Worm (Caenorhabditis elegans) whole organism, L1 larva: ENCODE results near the gene lgc-10.

Source experiments
- C16A3.4 ChIP-seq: fragments of 150-350 bp; optimal IDR thresholded peaks from 2 replicates; lab custom pipeline; 2014; ENCODE audit warnings: missing biosample characterization, missing genetic modification characterization
- aha-1 ChIP-seq: fragments of 150-350 bp; optimal IDR thresholded peaks from 2 replicates; lab custom pipeline; 2014; ENCODE audit warnings: missing biosample characterization, missing genetic modification characterization
- alr-1 ChIP-seq: fragments of 200-800 bp; sonication (Bioruptor generic); optimal IDR thresholded peaks from 2 replicates; lab custom pipeline; 2018; ENCODE audit warnings: borderline replicate concordance, mild to moderate bottlenecking, missing genetic modification characterization, missing compliant biosample characterization
- ama-1 ChIP-seq: fragments of 150-350 bp; optimal IDR thresholded peaks from 2 replicates; lab custom pipeline; 2014
- blmp-1 ChIP-seq: fragments of 150-350 bp; optimal IDR thresholded peaks from 2 replicates; lab custom pipeline; 2014; ENCODE audit warnings: missing biosample characterization, missing genetic modification characterization
- ceh-63 ChIP-seq: fragments of 200-800 bp; sonication (Bioruptor generic); optimal IDR thresholded peaks from 2 replicates; lab custom pipeline; 2018; ENCODE audit warnings: mild to moderate bottlenecking, missing genetic modification characterization, missing compliant biosample characterization
- ceh-8 ChIP-seq: fragments of 200-800 bp; sonication (Bioruptor generic); optimal IDR thresholded peaks from 2 replicates; lab custom pipeline; 2018; ENCODE audit warnings: mild to moderate bottlenecking, missing genetic modification characterization, moderate library complexity, missing compliant biosample characterization
- ces-1 ChIP-seq: fragments of 150-350 bp; optimal IDR thresholded peaks from 2 replicates; lab custom pipeline; 2014; ENCODE audit warnings: missing biosample characterization, missing genetic modification reagents, missing genetic modification characterization
- dpl-1 ChIP-seq, 3 experiments: fragments of 150-350 bp in 2 of 3; sonication (generic microtip) in 1 of 3; optimal IDR thresholded peaks; 2 replicates each; lab custom pipeline; 2014 to 2017; ENCODE audit warnings: missing biosample characterization in 3 of 3, missing genetic modification characterization in 3 of 3, missing genetic modification reagents in 3 of 3
- dsc-1 ChIP-seq: sonication (generic microtip); optimal IDR thresholded peaks from 2 replicates; lab custom pipeline; 2016; ENCODE audit warnings: mild to moderate bottlenecking, missing genetic modification characterization, missing compliant biosample characterization
- efl-1 ChIP-seq, 4 experiments: fragments of 150-350 bp; optimal IDR thresholded peaks in 3 of 4; peaks in 1 of 4; 1 replicate in 1 of 4; 2 replicates in 3 of 4; lab custom pipeline; 2014; ENCODE audit warnings: missing biosample characterization in 2 of 4, missing genetic modification characterization in 2 of 4, missing genetic modification reagents in 2 of 4
- egl-13 ChIP-seq: sonication (generic microtip); optimal IDR thresholded peaks from 2 replicates; lab custom pipeline; 2016; ENCODE audit warnings: missing genotype, missing genetic modification reagents, missing genetic modification characterization, missing compliant biosample characterization
- elt-2 ChIP-seq: sonication (generic microtip); optimal IDR thresholded peaks from 2 replicates; lab custom pipeline; 2016; ENCODE audit warnings: missing genetic modification characterization, mild to moderate bottlenecking, inconsistent platforms, missing compliant biosample characterization, missing genetic modification reagents
- elt-3 ChIP-seq, 6 experiments: fragments of 150-350 bp in 1 of 6; sonication (generic microtip); optimal IDR thresholded peaks; 2 replicates each; lab custom pipeline; 2017 to 2018; ENCODE audit warnings: missing biosample characterization in 6 of 6, missing genetic modification characterization in 6 of 6, inconsistent platforms in 1 of 6
- fkh-10 ChIP-seq: sonication (generic microtip); optimal IDR thresholded peaks from 2 replicates; lab custom pipeline; 2017; ENCODE audit warnings: missing biosample characterization, missing genetic modification reagents, missing genetic modification characterization
- fkh-4 ChIP-seq: sonication (generic microtip); optimal IDR thresholded peaks from 2 replicates; lab custom pipeline; 2016; ENCODE audit warnings: missing compliant biosample characterization, missing genetic modification characterization, borderline replicate concordance
- fkh-8 ChIP-seq: sonication (generic microtip); optimal IDR thresholded peaks from 2 replicates; lab custom pipeline; 2016; ENCODE audit warnings: mild to moderate bottlenecking, missing genetic modification characterization, missing compliant biosample characterization
- hlh-4 ChIP-seq: sonication (generic microtip); optimal IDR thresholded peaks from 2 replicates; lab custom pipeline; 2016; ENCODE audit warnings: mild to moderate bottlenecking, missing genetic modification characterization, missing compliant biosample characterization
- hpl-2 ChIP-seq: fragments of 150-350 bp; optimal IDR thresholded peaks from 2 replicates; lab custom pipeline; 2014; ENCODE audit warnings: missing biosample characterization, missing genetic modification reagents, missing genetic modification characterization
- lin-13 ChIP-seq: fragments of 150-350 bp; optimal IDR thresholded peaks from 2 replicates; lab custom pipeline; 2014; ENCODE audit warnings: missing biosample characterization, missing genetic modification reagents, missing genetic modification characterization
- lin-35 ChIP-seq, 2 experiments: fragments of 150-350 bp; optimal IDR thresholded peaks; 2 replicates each; lab custom pipeline; 2014; ENCODE audit warnings: missing biosample characterization in 2 of 2, missing genetic modification characterization in 2 of 2, missing genetic modification reagents in 2 of 2
- lir-3 ChIP-seq: sonication (generic microtip); optimal IDR thresholded peaks from 2 replicates; lab custom pipeline; 2016; ENCODE audit warnings: mild to moderate bottlenecking, missing genetic modification characterization, moderate library complexity, missing compliant biosample characterization; ENCODE audit not compliant: poor library complexity
- mep-1 ChIP-seq: fragments of 150-350 bp; optimal IDR thresholded peaks from 2 replicates; lab custom pipeline; 2014; ENCODE audit warnings: missing biosample characterization, missing genetic modification characterization
- nhr-11 ChIP-seq: fragments of 150-350 bp; optimal IDR thresholded peaks from 2 replicates; lab custom pipeline; 2014; ENCODE audit warnings: missing biosample characterization, missing genetic modification characterization
- nhr-12 ChIP-seq: sonication (generic microtip); optimal IDR thresholded peaks from 2 replicates; lab custom pipeline; 2017; ENCODE audit warnings: missing biosample characterization, missing genetic modification characterization
- nhr-20 ChIP-seq: sonication (generic microtip); optimal IDR thresholded peaks from 2 replicates; lab custom pipeline; 2016; ENCODE audit warnings: mild to moderate bottlenecking, missing genetic modification characterization, missing compliant biosample characterization
- nhr-28 ChIP-seq: fragments of 150-350 bp; optimal IDR thresholded peaks from 2 replicates; lab custom pipeline; 2014; ENCODE audit warnings: missing biosample characterization, missing genetic modification characterization
- nhr-47 ChIP-seq: sonication (generic microtip); optimal IDR thresholded peaks from 2 replicates; lab custom pipeline; 2016; ENCODE audit warnings: mild to moderate bottlenecking, missing genetic modification characterization, moderate library complexity, missing compliant biosample characterization
- nhr-71 ChIP-seq: sonication (generic microtip); optimal IDR thresholded peaks from 2 replicates; lab custom pipeline; 2016; ENCODE audit warnings: mild to moderate bottlenecking, missing genetic modification characterization, moderate library complexity, missing compliant biosample characterization
- nhr-76 ChIP-seq: sonication (generic microtip); optimal IDR thresholded peaks from 2 replicates; lab custom pipeline; 2017; ENCODE audit warnings: missing biosample characterization, missing genetic modification characterization
- nhr-84 ChIP-seq: sonication (generic microtip); optimal IDR thresholded peaks from 2 replicates; lab custom pipeline; 2017; ENCODE audit warnings: missing biosample characterization, missing genetic modification characterization
- nhr-85 ChIP-seq: sonication (generic microtip); peaks from one replicate; lab custom pipeline; 2016; ENCODE audit warnings: missing genetic modification characterization, inconsistent platforms, missing compliant biosample characterization
- nhr-90 ChIP-seq: sonication (generic microtip); optimal IDR thresholded peaks from 2 replicates; lab custom pipeline; 2016; ENCODE audit warnings: mild to moderate bottlenecking, missing genetic modification characterization, missing compliant biosample characterization; ENCODE audit not compliant: poor library complexity
- rnt-1 ChIP-seq: sonication (generic microtip); optimal IDR thresholded peaks from 2 replicates; lab custom pipeline; 2016; ENCODE audit warnings: mild to moderate bottlenecking, missing genetic modification characterization, moderate library complexity, missing compliant biosample characterization
- snu-23 ChIP-seq: sonication (generic microtip); optimal IDR thresholded peaks from 2 replicates; lab custom pipeline; 2016; ENCODE audit warnings: missing genetic modification characterization, missing compliant biosample characterization
- sup-37 ChIP-seq: fragments of 200-800 bp; sonication (Bioruptor generic); optimal IDR thresholded peaks from 2 replicates; lab custom pipeline; 2018; ENCODE audit warnings: mild to moderate bottlenecking, missing genetic modification characterization, missing compliant biosample characterization
- swsn-7 ChIP-seq: sonication (generic microtip); optimal IDR thresholded peaks from 2 replicates; lab custom pipeline; 2016; ENCODE audit warnings: missing genetic modification characterization, missing compliant biosample characterization
- unc-130 ChIP-seq: fragments of 150-350 bp; optimal IDR thresholded peaks from 2 replicates; lab custom pipeline; 2017; ENCODE audit warnings: missing biosample characterization, missing genetic modification characterization, inconsistent platforms
- unc-62 ChIP-seq: fragments of 150-350 bp; optimal IDR thresholded peaks from 2 replicates; lab custom pipeline; 2014; ENCODE audit warnings: missing biosample characterization, missing genetic modification reagents, missing genetic modification characterization
- unc-98 ChIP-seq: fragments of 200-800 bp; sonication (Bioruptor generic); IDR thresholded peaks from 2 replicates; pipeline ENCODE4 v1.3.6; 2022; ENCODE audit warnings: missing genetic modification characterization, missing compliant biosample characterization
- xbp-1 ChIP-seq: sonication (generic microtip); optimal IDR thresholded peaks from 2 replicates; lab custom pipeline; 2016; ENCODE audit warnings: missing genetic modification characterization, missing compliant biosample characterization
- ztf-11 ChIP-seq, 2 experiments: sonication (generic microtip); optimal IDR thresholded peaks; 2 replicates each; lab custom pipeline; 2016 to 2017; ENCODE audit warnings: missing genetic modification characterization in 2 of 2, missing biosample characterization in 1 of 2, missing compliant biosample characterization in 1 of 2
- ztf-4 ChIP-seq: fragments of 150-350 bp; optimal IDR thresholded peaks from 2 replicates; lab custom pipeline; 2014; ENCODE audit warnings: missing biosample characterization, missing genetic modification characterization

lgc-10 gene

DNA sequence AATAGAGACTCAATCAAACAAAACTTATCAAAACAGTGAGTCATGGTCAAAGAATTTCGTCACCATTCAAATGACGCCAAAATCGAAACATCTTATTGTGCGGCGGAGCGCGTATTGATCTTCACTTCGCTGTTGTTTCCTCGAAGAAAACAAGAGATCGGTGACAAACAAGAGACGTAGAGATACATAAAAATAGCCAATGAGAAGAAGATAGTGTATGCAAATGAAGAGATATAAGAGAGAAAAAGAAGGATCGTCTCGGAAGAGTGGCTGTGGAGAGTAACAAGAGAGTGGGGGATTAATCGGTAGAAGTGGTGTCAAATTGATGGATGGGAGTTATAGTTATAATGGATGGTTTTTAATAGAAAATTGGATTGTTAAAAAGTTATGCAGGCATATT lies 17.4 kb upstream of the lgc-10 start (continued):
- TF ChIP-seq lir-3 (tag; lab: Kevin White, UChicago) (peak; percentile 32), sup-37 (GFP tag; lab: Kevin White, UChicago) (no peak), nhr-84 (tag; lab: Kevin White, UChicago) (no peak), ceh-8 (GFP tag; lab: Kevin White, UChicago) (no peak), elt-3 (tag; optimal IDR thresholded peaks at IDR 0.05; lab: Kevin White, UChicago) (no peak), lin-13 (GFP tag; lab: Kevin White, UChicago) (peak; percentile 6), dpl-1 (GFP tag; optimal IDR thresholded peaks at IDR 0.05; lab: Kevin White, UChicago) (peak; percentile 22 to 50 (median 27)), lin-35 (GFP tag; optimal IDR thresholded peaks at IDR 0.05; lab: Kevin White, UChicago) (peak; percentile 21 to 52), fkh-8 (tag; lab: Kevin White, UChicago) (peak; percentile 3), fkh-4 (tag; lab: Kevin White, UChicago) (no peak), ceh-63 (no peak), rnt-1 (tag; lab: Kevin White, UChicago) (peak; percentile 35), alr-1 (no peak), nhr-85 (peak; percentile 81), nhr-12 (tag; lab: Kevin White, UChicago) (no peak), elt-2 (tag; lab: Kevin White, UChicago) (no peak), unc-98 (GFP tag; lab: Robert Waterston, UW) (no peak), unc-62 (GFP tag; lab: Kevin White, UChicago) (no peak), ztf-11 (tag; optimal IDR thresholded peaks at IDR 0.05; lab: Kevin White, UChicago) (no peak), ztf-4 (tag; lab: Kevin White, UChicago) (no peak), xbp-1 (tag; lab: Kevin White, UChicago) (peak; percentile 2), mep-1 (tag; lab: Kevin White, UChicago) (peak; percentile 85), dsc-1 (tag; lab: Kevin White, UChicago) (peak; percentile 24), blmp-1 (tag; lab: Kevin White, UChicago) (peak; percentile 75), nhr-71 (peak; percentile 63), snu-23 (GFP tag; lab: Kevin White, UChicago) (peak; percentile 71), ces-1 (GFP tag; lab: Kevin White, UChicago) (no peak), swsn-7 (peak; percentile 49), hlh-4 (no peak), hpl-2 (GFP tag; lab: Kevin White, UChicago) (no peak), nhr-20 (tag; lab: Kevin White, UChicago) (peak; percentile 43), ama-1 (lab: Kevin White, UChicago) (no peak), nhr-11 (tag; lab: Kevin White, UChicago) (no peak)

DNA sequence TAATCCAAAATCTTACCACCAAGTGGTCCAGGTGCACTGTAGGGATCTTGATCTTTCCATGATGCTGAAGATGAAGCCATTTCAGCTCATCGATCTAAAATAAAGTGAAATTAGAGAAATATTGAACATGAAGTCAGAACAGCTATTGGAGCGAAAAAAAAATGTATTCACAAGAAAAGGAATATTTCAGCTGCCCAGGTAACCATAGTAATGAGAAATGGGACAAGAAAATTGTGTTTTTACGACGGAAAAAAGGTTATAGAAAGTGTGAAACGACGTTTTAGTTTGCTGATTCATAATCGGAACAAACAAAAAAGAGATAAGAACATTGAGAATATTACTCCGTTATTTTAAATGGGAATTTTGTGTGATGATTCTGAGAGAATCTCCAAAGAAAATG lies 15.8 kb upstream of the lgc-10 start, which contains the start of gene Y73B6BL.27:
Y73B6BL.27 (minus strand) TSS at position 101 of the 400 bp plus-strand sequence.
- TF ChIP-seq ceh-8 (GFP tag; lab: Kevin White, UChicago) (no peak), nhr-90 (tag; lab: Kevin White, UChicago) (no peak), nhr-85 (no peak), unc-130 (no peak), egl-13 (tag; lab: Kevin White, UChicago) (no peak), fkh-10 (GFP tag; lab: Kevin White, UChicago) (no peak), nhr-84 (tag; lab: Kevin White, UChicago) (no peak), hlh-4 (no peak), nhr-71 (no peak), nhr-11 (tag; lab: Kevin White, UChicago) (no peak), C16A3.4 (tag; lab: Kevin White, UChicago) (no peak), nhr-28 (no peak), efl-1 (optimal IDR thresholded peaks at IDR 0.05; lab: Kevin White, UChicago) (no peak), efl-1 (GFP tag; optimal IDR thresholded peaks at IDR 0.05 in 1 of 2; lab: Kevin White, UChicago) (no peak), nhr-47 (tag; lab: Kevin White, UChicago) (no peak), aha-1 (tag; lab: Kevin White, UChicago) (no peak), nhr-76 (tag; lab: Kevin White, UChicago) (no peak)
